Worm (Caenorhabditis elegans): ENCODE results near the gene siah-1.
A peak's percentile ranks its signal among the peaks of the same experiment; 100 is the strongest.

The siah-1 gene

ce11 chrIV:3738655-3739403, 5.0 kb upstream of the siah-1 start, which contains the start of gene nape-2:
TSS of gene nape-2 (minus strand) at chrIV:3738925.
- TF ChIP-seq daf-16 (GFP tag; optimal IDR thresholded peaks at IDR 0.05) (no peak), daf-16 (tag; optimal IDR thresholded peaks at IDR 0.05) (no peak), madf-5 (GFP tag; IDR thresholded peaks at IDR 0.05) (no peak), nhr-6 (tag; optimal IDR thresholded peaks at IDR 0.05) (no peak), madf-9 (GFP tag; conservative IDR thresholded peaks at IDR 0.05) (no peak), nhr-237 (tag; optimal IDR thresholded peaks at IDR 0.05) (no peak), nhr-102 (tag; optimal IDR thresholded peaks at IDR 0.05) (peak; percentile 37), ztf-7 (tag; optimal IDR thresholded peaks at IDR 0.05) (no peak), ceh-44 (GFP tag; IDR thresholded peaks at IDR 0.05) (no peak), nhr-28 (tag; optimal IDR thresholded peaks at IDR 0.05) (peak; percentile 71), hlh-11 (tag; optimal IDR thresholded peaks at IDR 0.05) (peak; percentile 7), nhr-111 (GFP tag; optimal IDR thresholded peaks at IDR 0.05) (no peak), lin-1 (GFP tag; IDR thresholded peaks at IDR 0.05) (no peak), arid-1 (GFP tag; conservative IDR thresholded peaks at IDR 0.05) (no peak), mes-2 (tag; optimal IDR thresholded peaks at IDR 0.05; ENCODE audit: poor library complexity, severe bottlenecking) (peak; percentile 6), zip-11 (GFP tag; IDR thresholded peaks at IDR 0.05) (no peak), lin-15B (tag; optimal IDR thresholded peaks at IDR 0.05) (no peak), mxl-3 (GFP tag; optimal IDR thresholded peaks at IDR 0.05) (no peak), lin-39 (tag; optimal IDR thresholded peaks at IDR 0.05) (no peak), egl-43 (GFP tag; IDR thresholded peaks at IDR 0.05) (no peak), mdl-1 (tag; optimal IDR thresholded peaks at IDR 0.05) (no peak), dpl-1 (GFP tag; optimal IDR thresholded peaks at IDR 0.05) (peak; percentile 30), F44E2.7 (GFP tag; IDR thresholded peaks at IDR 0.05) (no peak), nhr-77 (tag; optimal IDR thresholded peaks at IDR 0.05) (no peak), nhr-25 (tag; optimal IDR thresholded peaks at IDR 0.05; ENCODE audit: borderline replicate concordance, insufficient read depth) (no peak), ctbp-1 (GFP tag; IDR thresholded peaks at IDR 0.05) (no peak), hmg-1.1 (GFP tag; IDR thresholded peaks at IDR 0.05) (no peak), dmd-6 (GFP tag; IDR thresholded peaks at IDR 0.05) (no peak), daf-8 (GFP tag; IDR thresholded peaks at IDR 0.05) (no peak), fos-1 (tag; optimal IDR thresholded peaks at IDR 0.05) (no peak), lin-38 (GFP tag; IDR thresholded peaks at IDR 0.05) (peak; percentile 76), T20F7.1 (GFP tag; optimal IDR thresholded peaks at IDR 0.05) (no peak), Y5F2A.4 (GFP tag; optimal IDR thresholded peaks at IDR 0.05) (no peak), ceh-62 (tag; optimal IDR thresholded peaks at IDR 0.05) (no peak), nhr-42 (GFP tag; IDR thresholded peaks at IDR 0.05) (no peak), nhr-76 (tag; optimal IDR thresholded peaks at IDR 0.05) (no peak), zfp-2 (tag; optimal IDR thresholded peaks at IDR 0.05) (no peak), aly-2 (tag; optimal IDR thresholded peaks at IDR 0.05) (no peak), daf-12 (tag; optimal IDR thresholded peaks at IDR 0.05) (no peak), nhr-11 (tag; optimal IDR thresholded peaks at IDR 0.05) (no peak), F26F4.8 (GFP tag; conservative IDR thresholded peaks at IDR 0.05) (no peak), R02D3.7 (tag; optimal IDR thresholded peaks at IDR 0.05) (no peak), snpc-4 (tag; optimal IDR thresholded peaks at IDR 0.05) (no peak), cey-2 (tag; optimal IDR thresholded peaks at IDR 0.05; ENCODE audit: borderline replicate concordance, insufficient read depth) (no peak), lin-13 (GFP tag; optimal IDR thresholded peaks at IDR 0.05) (no peak), sdz-12 (GFP tag; optimal IDR thresholded peaks at IDR 0.05) (no peak), ceh-28 (tag; optimal IDR thresholded peaks at IDR 0.05) (no peak), F10B5.3 (tag; optimal IDR thresholded peaks at IDR 0.05) (no peak), lsy-2 (tag; optimal IDR thresholded peaks at IDR 0.05) (peak in 1 of 2 experiments; percentile 24), lim-7 (GFP tag; IDR thresholded peaks at IDR 0.05) (no peak), unc-39 (tag; optimal IDR thresholded peaks at IDR 0.05) (no peak), zag-1 (tag; optimal IDR thresholded peaks at IDR 0.05) (no peak)

All from whole organism, L4 larva.